Fruit fly (Drosophila melanogaster) whole organism, embryonic: Measurements from ENCODE around the gene Dtg.

ENCODE experiments used
- CG10209 ChIP-seq: fragments of 200-800 bp; sonication (Bioruptor generic); optimal IDR thresholded peaks from 3 replicates; lab custom pipeline; 2017; ENCODE audit warnings: missing biosample characterization, mild to moderate bottlenecking, missing genetic modification characterization, missing genetic modification reagents
- CG11085 ChIP-seq: fragments of 200-800 bp; sonication (Bioruptor generic); IDR thresholded peaks from 2 replicates; pipeline ENCODE4 v1.3.6; 2022; ENCODE audit warnings: missing biosample characterization, missing genetic modification characterization
- CG11093 ChIP-seq: fragments of 200-800 bp; sonication (Bioruptor generic); IDR thresholded peaks from 3 replicates; pipeline ENCODE4 v1.3.6; 2022; ENCODE audit warnings: missing biosample characterization, missing genetic modification characterization
- CG11247 ChIP-seq: fragments of 200-800 bp; sonication (Bioruptor generic); IDR thresholded peaks from 2 replicates; pipeline ENCODE4 v1.3.6; 2022; ENCODE audit warnings: missing biosample characterization, missing genetic modification characterization
- CG1233 ChIP-seq: fragments of 200-800 bp; sonication (Bioruptor generic); optimal IDR thresholded peaks from 4 replicates; lab custom pipeline; 2018; ENCODE audit warnings: missing biosample characterization, mild to moderate bottlenecking, missing genetic modification characterization
- CG13894 ChIP-seq: fragments of 200-800 bp; sonication (Bioruptor generic); optimal IDR thresholded peaks from 3 replicates; lab custom pipeline; 2018; ENCODE audit warnings: missing biosample characterization, mild to moderate bottlenecking, missing genetic modification characterization, moderate library complexity
- CG14667 ChIP-seq: fragments of 200-800 bp; sonication (Bioruptor generic); IDR thresholded peaks from 2 replicates; pipeline ENCODE4 v1.3.6; 2022; ENCODE audit warnings: missing biosample characterization, missing genetic modification characterization
- CG2889 ChIP-seq: fragments of 200-800 bp; sonication (Bioruptor generic); IDR thresholded peaks from 3 replicates; pipeline ENCODE4 v1.3.6; 2022; ENCODE audit warnings: missing biosample characterization, missing genetic modification characterization
- CG34422 ChIP-seq: fragments of 200-800 bp; sonication (Bioruptor generic); IDR thresholded peaks from 3 replicates; pipeline ENCODE4 v1.3.6; 2022; ENCODE audit warnings: missing biosample characterization, missing genetic modification characterization
- CG4328 ChIP-seq: fragments of 200-800 bp; sonication (Bioruptor generic); optimal IDR thresholded peaks from 3 replicates; lab custom pipeline; 2017; ENCODE audit warnings: missing biosample characterization, missing genetic modification reagents, missing genetic modification characterization
- CG7987 ChIP-seq: fragments of 200-800 bp; sonication (Bioruptor generic); optimal IDR thresholded peaks from 2 replicates; lab custom pipeline; 2018; ENCODE audit warnings: missing biosample characterization, mild to moderate bottlenecking, missing genetic modification characterization, moderate library complexity
- CG8290 ChIP-seq, 3 experiments: fragments of 200-800 bp; sonication (Bioruptor generic); optimal IDR thresholded peaks; 2 replicates each; lab custom pipeline; 2016 to 2019; ENCODE audit warnings: missing biosample characterization in 3 of 3, missing genetic modification characterization in 3 of 3, mild to moderate bottlenecking in 2 of 3, moderate library complexity in 1 of 3
- CG8388 ChIP-seq: fragments of 200-800 bp; sonication (Bioruptor generic); optimal IDR thresholded peaks from 2 replicates; lab custom pipeline; 2019; ENCODE audit warnings: missing biosample characterization, mild to moderate bottlenecking, missing genetic modification characterization, moderate library complexity
- CTCF ChIP-seq: fragments of 200-800 bp; sonication (Bioruptor generic); optimal IDR thresholded peaks from 2 replicates; lab custom pipeline; 2017; ENCODE audit warnings: missing biosample characterization, mild to moderate bottlenecking, missing genetic modification characterization, moderate library complexity
- D ChIP-seq, 2 experiments: fragments of 200-800 bp in 1 of 2; fragments of >200 bp in 1 of 2; sonication (Bioruptor generic) in 1 of 2; optimal IDR thresholded peaks; 2 replicates in 1 of 2; 3 replicates in 1 of 2; lab custom pipeline; 2017; ENCODE audit warnings: mild to moderate bottlenecking in 1 of 2, missing biosample characterization in 1 of 2, missing genetic modification characterization in 1 of 2, missing genetic modification reagents in 1 of 2
- Dek ChIP-seq: fragments of 200-800 bp; sonication (Bioruptor generic); optimal IDR thresholded peaks from 3 replicates; lab custom pipeline; 2019; ENCODE audit warnings: missing biosample characterization, mild to moderate bottlenecking, missing genetic modification characterization, moderate library complexity
- Dip3 ChIP-seq: fragments of 200-800 bp; sonication (Bioruptor generic); optimal IDR thresholded peaks from 3 replicates; lab custom pipeline; 2016; ENCODE audit warnings: missing biosample characterization, missing genetic modification characterization
- Ets65A ChIP-seq: fragments of 200-800 bp; sonication (Bioruptor generic); peaks from one replicate; lab custom pipeline; 2016; ENCODE audit warnings: missing biosample characterization, missing genetic modification characterization
- Gug ChIP-seq: fragments of 200-800 bp; sonication (Bioruptor generic); IDR thresholded peaks from 4 replicates; pipeline ENCODE4 v1.3.6; 2022; ENCODE audit warnings: missing biosample characterization, missing genetic modification characterization
- Med ChIP-seq: fragments of 200-800 bp; sonication (Bioruptor generic); peaks from one replicate; lab custom pipeline; 2016; ENCODE audit warnings: missing biosample characterization, missing genetic modification characterization, mild to moderate bottlenecking, inconsistent platforms, moderate library complexity
- Rfx ChIP-seq: fragments of 200-800 bp; sonication (Bioruptor generic); IDR thresholded peaks from 2 replicates; pipeline ENCODE4 v1.3.6; 2022; ENCODE audit warnings: missing biosample characterization, missing genetic modification characterization
- Ssrp ChIP-seq: fragments of 200-800 bp; sonication (Bioruptor generic); optimal IDR thresholded peaks from 2 replicates; lab custom pipeline; 2018; ENCODE audit warnings: missing biosample characterization, mild to moderate bottlenecking, missing genetic modification characterization, moderate library complexity
- cad ChIP-seq: fragments of >200 bp; optimal IDR thresholded peaks from 2 replicates; lab custom pipeline; 2017; ENCODE audit warnings: missing biosample characterization, missing genetic modification characterization
- cato ChIP-seq: fragments of 200-800 bp; sonication (Bioruptor generic); optimal IDR thresholded peaks from 2 replicates; lab custom pipeline; 2016; ENCODE audit warnings: missing biosample characterization, missing genetic modification characterization, borderline replicate concordance
- ci ChIP-seq: fragments of 200-800 bp; sonication (Bioruptor generic); IDR thresholded peaks from 3 replicates; pipeline ENCODE4 v1.3.6; 2022; ENCODE audit warnings: missing biosample characterization, missing genetic modification characterization
- corto ChIP-seq: fragments of 200-800 bp; sonication (Bioruptor generic); optimal IDR thresholded peaks from 2 replicates; lab custom pipeline; 2016; ENCODE audit warnings: missing biosample characterization, mild to moderate bottlenecking, missing genetic modification characterization, moderate library complexity
- crol ChIP-seq: fragments of 200-800 bp; sonication (Bioruptor generic); IDR thresholded peaks from 2 replicates; pipeline ENCODE4 v1.3.6; 2022; ENCODE audit warnings: missing biosample characterization, missing genetic modification characterization
- dm ChIP-seq: fragments of 200-800 bp; sonication (Bioruptor generic); optimal IDR thresholded peaks from 3 replicates; lab custom pipeline; 2016; ENCODE audit warnings: missing biosample characterization, missing genetic modification characterization
- fd64A ChIP-seq: fragments of 200-800 bp; sonication (Bioruptor generic); optimal IDR thresholded peaks from 3 replicates; lab custom pipeline; 2018; ENCODE audit warnings: missing biosample characterization, mild to moderate bottlenecking, missing genetic modification characterization
- gce ChIP-seq: fragments of 200-800 bp; sonication (Bioruptor generic); IDR thresholded peaks from 3 replicates; pipeline ENCODE4 v1.3.6; 2022; ENCODE audit warnings: missing biosample characterization, missing genetic modification characterization
- grau ChIP-seq: fragments of 200-800 bp; optimal IDR thresholded peaks from 3 replicates; lab custom pipeline; 2019; ENCODE audit warnings: missing biosample characterization, mild to moderate bottlenecking, missing genetic modification characterization, moderate library complexity
- grn ChIP-seq: fragments of 200-800 bp; sonication (Bioruptor generic); optimal IDR thresholded peaks from 3 replicates; lab custom pipeline; 2017; ENCODE audit warnings: missing biosample characterization, missing genetic modification characterization
- gt ChIP-seq: fragments of 200-800 bp; sonication (Bioruptor generic); IDR thresholded peaks from 2 replicates; pipeline ENCODE4 v1.3.6; 2022; ENCODE audit warnings: missing biosample characterization, missing genetic modification characterization
- jumu ChIP-seq: fragments of 200-800 bp; sonication (Bioruptor generic); optimal IDR thresholded peaks from 3 replicates; lab custom pipeline; 2016; ENCODE audit warnings: missing biosample characterization, missing genetic modification characterization
- kah ChIP-seq: fragments of 200-800 bp; sonication (Bioruptor generic); optimal IDR thresholded peaks from 2 replicates; lab custom pipeline; 2018; ENCODE audit warnings: missing biosample characterization, mild to moderate bottlenecking, missing genetic modification characterization
- ken ChIP-seq: fragments of 200-800 bp; sonication (Bioruptor generic); IDR thresholded peaks from 3 replicates; pipeline ENCODE4 v1.3.6; 2022; ENCODE audit warnings: missing biosample characterization, missing genetic modification characterization
- nmo ChIP-seq: fragments of 200-800 bp; sonication (Bioruptor generic); optimal IDR thresholded peaks from 2 replicates; lab custom pipeline; 2018; ENCODE audit warnings: missing biosample characterization, mild to moderate bottlenecking, missing genetic modification characterization, moderate library complexity
- schlank ChIP-seq: fragments of 200-800 bp; sonication (Bioruptor generic); optimal IDR thresholded peaks from 2 replicates; lab custom pipeline; 2018; ENCODE audit warnings: missing biosample characterization, mild to moderate bottlenecking, missing genetic modification characterization
- sd ChIP-seq: fragments of 200-800 bp; sonication (Bioruptor generic); optimal IDR thresholded peaks from 3 replicates; lab custom pipeline; 2018; ENCODE audit warnings: missing biosample characterization, mild to moderate bottlenecking, missing genetic modification characterization, moderate library complexity
- sens ChIP-seq: fragments of 200-800 bp; sonication (Bioruptor generic); peaks from one replicate; lab custom pipeline; 2016; ENCODE audit warnings: missing biosample characterization, missing genetic modification characterization
- tll ChIP-seq, 2 experiments: fragments of 200-800 bp in 1 of 2; fragments of >200 bp in 1 of 2; sonication (Bioruptor generic) in 1 of 2; optimal IDR thresholded peaks; 2 replicates each; lab custom pipeline; 2017 to 2019; ENCODE audit warnings: missing biosample characterization in 2 of 2, missing genetic modification characterization in 2 of 2, mild to moderate bottlenecking in 1 of 2, moderate library complexity in 1 of 2
- zen ChIP-seq: fragments of 200-800 bp; sonication (Bioruptor generic); optimal IDR thresholded peaks from 3 replicates; lab custom pipeline; 2018; ENCODE audit warnings: missing biosample characterization, mild to moderate bottlenecking, missing genetic modification characterization, moderate library complexity

The Dtg gene

dm6 chr3R:12644621-12645310 lies 3.1 kb upstream of the Dtg start (continued):
- TF ChIP-seq gce = no peak
- no peak for TF ChIP-seq cato (GFP tag; lab: Kevin White, UChicago)
- no peak for TF ChIP-seq gt
- no peak for TF ChIP-seq Gug (GFP tag; lab: Robert Waterston, UW)
- TF ChIP-seq grau = peak; percentile 3
- TF ChIP-seq, all 482 proteins: peak for 44

DNA sequence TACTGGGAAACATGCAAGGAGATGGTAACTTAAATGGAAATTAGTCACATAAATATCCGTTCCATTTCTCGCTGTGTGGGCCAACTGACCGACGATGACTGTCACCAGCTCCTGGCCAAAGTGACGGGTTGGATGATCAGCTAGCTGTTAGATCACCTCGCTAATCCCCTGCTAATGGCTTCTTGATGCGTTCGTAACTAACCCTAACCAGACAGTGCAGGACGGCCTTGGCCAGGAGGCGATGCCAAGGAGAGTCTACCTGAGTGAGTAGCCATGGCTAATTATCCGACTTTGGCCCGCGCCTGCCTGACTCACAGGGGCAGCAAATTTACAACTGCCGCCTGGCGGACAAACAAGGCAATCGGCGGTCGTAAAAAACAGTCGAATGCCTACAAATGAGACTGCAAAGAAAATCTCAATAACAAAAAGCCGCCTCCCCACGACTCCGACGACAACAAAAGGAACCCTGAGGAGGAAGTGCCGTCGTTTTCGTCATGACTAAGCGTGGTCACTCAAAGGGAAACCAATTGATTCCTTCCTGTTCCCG lies 2.0 kb upstream of the Dtg start:
- TF ChIP-seq cad (GFP tag; lab: Kevin White, UChicago) (peak; percentile 93), jumu (GFP tag; lab: Kevin White, UChicago) (no peak), Ets65A (GFP tag; lab: Kevin White, UChicago) (peak; percentile 88), corto (no peak), Ssrp (no peak), ci (GFP tag; lab: Robert Waterston, UW) (0 out of 3 replicates have a peak, but pooled peaks have one; percentile 6), schlank (tag; lab: Kevin White, UChicago) (no peak), zen (peak; percentile 99), sd (no peak), Rfx (GFP tag; lab: Robert Waterston, UW) (no peak), CG34422 (GFP tag; lab: Robert Waterston, UW) (no peak), tll (GFP tag; optimal IDR thresholded peaks at IDR 0.05; lab: Kevin White, UChicago) (peak in 1 of 2 experiments; percentile 95), D (optimal IDR thresholded peaks at IDR 0.05; lab: Kevin White, UChicago) (peak; percentile 80), D (GFP tag; optimal IDR thresholded peaks at IDR 0.05; lab: Kevin White, UChicago) (no peak), sens (GFP tag; lab: Kevin White, UChicago) (no peak), CG7987 (GFP tag; lab: Kevin White, UChicago) (no peak), CG2889 (GFP tag; lab: Robert Waterston, UW) (no peak), CTCF (GFP tag; lab: Kevin White, UChicago) (no peak), Dek (tag; lab: Kevin White, UChicago) (no peak), CG8388 (no peak), CG11247 (GFP tag; lab: Robert Waterston, UW) (no peak), CG4328 (GFP tag; lab: Kevin White, UChicago) (no peak), kah (GFP tag; lab: Kevin White, UChicago) (no peak), Med (GFP tag; lab: Kevin White, UChicago) (peak; percentile 46), Dip3 (GFP tag; lab: Kevin White, UChicago) (no peak)

- TF ChIP-seq CG11085 (GFP tag; lab: Robert Waterston, UW) = no peak
- TF ChIP-seq fd64A (GFP tag; lab: Kevin White, UChicago) = no peak
- TF ChIP-seq grn (GFP tag; lab: Kevin White, UChicago) = peak; percentile 66
- TF ChIP-seq, all 482 proteins: peak for 1
Observed at dm6 chr3R:12646926-12647325, 932 bp upstream of the Dtg start.

DNA sequence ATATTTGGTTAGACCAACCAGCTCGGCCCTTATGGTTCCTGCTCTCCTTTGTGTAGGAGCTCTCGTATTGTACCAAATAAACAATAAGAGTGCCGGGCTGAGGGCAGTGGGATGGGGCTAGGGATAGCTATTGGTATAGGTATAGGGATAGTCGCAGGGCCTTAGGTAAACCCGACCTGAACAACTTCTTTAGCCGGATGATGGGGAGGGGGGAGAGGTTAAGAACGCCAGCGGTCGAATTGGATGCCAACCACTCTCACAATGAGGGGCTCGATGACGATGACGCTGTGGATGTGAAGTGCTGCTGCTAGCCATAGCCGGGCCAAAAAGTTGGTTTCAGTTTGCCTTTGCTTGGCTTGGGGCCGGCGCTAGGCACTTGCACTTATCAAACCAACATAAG lies 510 bp upstream of the Dtg start:
- TF ChIP-seq nmo (GFP tag; lab: Kevin White, UChicago) (no peak), CG14667 (GFP tag; lab: Robert Waterston, UW) (no peak), CG13894 (peak; percentile 61), ci (GFP tag; lab: Robert Waterston, UW) (0 out of 3 replicates have a peak, but pooled peaks have one; percentile 16), CG10209 (GFP tag; lab: Kevin White, UChicago) (no peak), CG11247 (GFP tag; lab: Robert Waterston, UW) (no peak), CG11093 (GFP tag; lab: Robert Waterston, UW) (no peak), ken (GFP tag; lab: Robert Waterston, UW) (0 out of 3 replicates have a peak, but pooled peaks have one; percentile 13), crol (peak; percentile 63), dm (GFP tag; lab: Kevin White, UChicago) (no peak), CG8290 (GFP tag; optimal IDR thresholded peaks at IDR 0.05; lab: Kevin White, UChicago) (no peak), CG8290 (tag; optimal IDR thresholded peaks at IDR 0.05; lab: Kevin White, UChicago) (peak in 1 of 2 experiments; percentile 5), CG1233 (GFP tag; lab: Kevin White, UChicago) (no peak)
